Fruit fly (Drosophila melanogaster) whole organism, wandering third instar larva: ENCODE measurements around the gene CG9672.
A peak's percentile ranks its signal among the peaks of the same experiment; 100 is the strongest.

Experiments
- CG32264 ChIP-seq: fragments of 200-800 bp; sonication (Bioruptor generic); optimal IDR thresholded peaks from 2 replicates; lab custom pipeline; 2016; ENCODE audit warnings: missing biosample characterization, missing genetic modification characterization
- CG9705 ChIP-seq: fragments of 200-800 bp; sonication (Bioruptor generic); optimal IDR thresholded peaks from 2 replicates; lab custom pipeline; 2018; ENCODE audit warnings: missing biosample characterization, mild to moderate bottlenecking, missing genetic modification characterization
- CrebA ChIP-seq: fragments of 200-800 bp; sonication (Bioruptor generic); optimal IDR thresholded peaks from 2 replicates; lab custom pipeline; 2016; ENCODE audit warnings: missing biosample characterization, mild to moderate bottlenecking, missing genetic modification characterization, borderline replicate concordance
- Dfd ChIP-seq: fragments of >200 bp; optimal IDR thresholded peaks from 2 replicates; lab custom pipeline; 2017; ENCODE audit warnings: missing biosample characterization, missing genetic modification characterization
- Dif ChIP-seq: fragments of 200-275, 200-300 bp; sonication (Bioruptor generic); optimal IDR thresholded peaks from 2 replicates; lab custom pipeline; 2018; ENCODE audit warnings: missing biosample characterization, missing genetic modification characterization; ENCODE audit not compliant: partially characterized antibody
- GATAd ChIP-seq: sonication (Bioruptor generic); optimal IDR thresholded peaks from 2 replicates; lab custom pipeline; 2016; ENCODE audit warnings: missing biosample characterization, missing genetic modification characterization
- HLH106 ChIP-seq: fragments of 200-800 bp; optimal IDR thresholded peaks from 3 replicates; lab custom pipeline; 2019; ENCODE audit warnings: missing biosample characterization, mild to moderate bottlenecking, missing genetic modification characterization, moderate library complexity
- Hnf4 ChIP-seq: fragments of 200-800 bp; sonication (Bioruptor generic); optimal IDR thresholded peaks from 2 replicates; lab custom pipeline; 2016; ENCODE audit warnings: missing biosample characterization, mild to moderate bottlenecking, missing genetic modification characterization
- Hr78 ChIP-seq: fragments of >200 bp; optimal IDR thresholded peaks from 2 replicates; lab custom pipeline; 2017; ENCODE audit warnings: missing biosample characterization, missing genetic modification characterization
- Hr83 ChIP-seq: fragments of 200-300 bp; sonication (Bioruptor generic); optimal IDR thresholded peaks from 2 replicates; lab custom pipeline; 2016; ENCODE audit warnings: missing biosample characterization, mild to moderate bottlenecking, missing genetic modification characterization, moderate library complexity; ENCODE audit not compliant: poor library complexity, severe bottlenecking
- Mio ChIP-seq: sonication (Bioruptor generic); optimal IDR thresholded peaks from 2 replicates; lab custom pipeline; 2016; ENCODE audit warnings: missing biosample characterization, missing genetic modification characterization
- Myc ChIP-seq: fragments of >200 bp; optimal IDR thresholded peaks from 2 replicates; lab custom pipeline; 2017
- N ChIP-seq: fragments of >200 bp; optimal IDR thresholded peaks from 2 replicates; lab custom pipeline; 2018; ENCODE audit warnings: missing biosample characterization, missing external identifiers, missing genetic modification characterization
- OdsH ChIP-seq: fragments of 200-800 bp; sonication (Bioruptor generic); optimal IDR thresholded peaks from 2 replicates; lab custom pipeline; 2016; ENCODE audit warnings: missing biosample characterization, mild to moderate bottlenecking, missing genetic modification characterization
- Rel ChIP-seq, 2 experiments: fragments of 200-800 bp; sonication (Bioruptor generic) in 1 of 2; optimal IDR thresholded peaks; 2 replicates in 1 of 2; 3 replicates in 1 of 2; lab custom pipeline; 2016 to 2019; ENCODE audit warnings: mild to moderate bottlenecking in 2 of 2, missing biosample characterization in 2 of 2, missing genetic modification characterization in 2 of 2, moderate library complexity in 1 of 2
- Sp1 ChIP-seq: fragments of 200-800 bp; sonication (Bioruptor generic); optimal IDR thresholded peaks from 3 replicates; lab custom pipeline; 2019; ENCODE audit warnings: missing biosample characterization, mild to moderate bottlenecking, missing genetic modification characterization, moderate library complexity
- Vsx2 ChIP-seq: fragments of 200-300, 225-300 bp; sonication (Bioruptor generic); optimal IDR thresholded peaks from 2 replicates; lab custom pipeline; 2018; ENCODE audit warnings: missing biosample characterization, missing genetic modification characterization; ENCODE audit not compliant: partially characterized antibody
- br ChIP-seq: fragments of 200-800 bp; sonication (Bioruptor generic); optimal IDR thresholded peaks from 2 replicates; lab custom pipeline; 2016; ENCODE audit warnings: missing biosample characterization, missing genetic modification characterization
- brk ChIP-seq: fragments of 200-800 bp; sonication (Bioruptor generic); optimal IDR thresholded peaks from 2 replicates; lab custom pipeline; 2016; ENCODE audit warnings: missing biosample characterization, mild to moderate bottlenecking, missing genetic modification characterization
- dl ChIP-seq, 2 experiments: fragments of 175-275, 200-275 bp in 1 of 2; fragments of 200-275 bp in 1 of 2; sonication (Bioruptor generic); optimal IDR thresholded peaks; lab custom pipeline; 2018; ENCODE audit warnings: mild to moderate bottlenecking in 2 of 2, missing biosample characterization in 2 of 2, missing genetic modification characterization in 2 of 2, moderate library complexity in 2 of 2; ENCODE audit not compliant: partially characterized antibody in 2 of 2, insufficient read depth in 1 of 2
- dmrt93B ChIP-seq: fragments of 200-800 bp; sonication (Bioruptor generic); optimal IDR thresholded peaks from 2 replicates; lab custom pipeline; 2018; ENCODE audit warnings: missing biosample characterization, mild to moderate bottlenecking, missing genetic modification characterization
- dsf ChIP-seq: sonication (Bioruptor generic); optimal IDR thresholded peaks from 2 replicates; lab custom pipeline; 2016; ENCODE audit warnings: missing biosample characterization, missing genetic modification characterization, borderline replicate concordance
- ey ChIP-seq: fragments of 200-800 bp; sonication (Bioruptor generic); optimal IDR thresholded peaks from 2 replicates; lab custom pipeline; 2016; ENCODE audit warnings: missing biosample characterization, missing genetic modification characterization
- foxo ChIP-seq, 2 experiments: fragments of 200-800 bp; sonication (Bioruptor generic); optimal IDR thresholded peaks; 2 replicates in 1 of 2; 3 replicates in 1 of 2; lab custom pipeline; 2016 to 2017; ENCODE audit warnings: missing biosample characterization in 2 of 2, missing genetic modification characterization in 2 of 2
- fru ChIP-seq: fragments of 200-800 bp; sonication (Bioruptor generic); optimal IDR thresholded peaks from 3 replicates; lab custom pipeline; 2016; ENCODE audit warnings: missing biosample characterization, mild to moderate bottlenecking, missing genetic modification characterization
- h ChIP-seq: fragments of 200-800 bp; sonication (Bioruptor generic); optimal IDR thresholded peaks from 3 replicates; lab custom pipeline; 2016; ENCODE audit warnings: missing biosample characterization, mild to moderate bottlenecking, missing genetic modification characterization
- pan ChIP-seq: fragments of >200 bp; optimal IDR thresholded peaks from 2 replicates; lab custom pipeline; 2017
- psq ChIP-seq: fragments of 200-800 bp; sonication (Bioruptor generic); optimal IDR thresholded peaks from 3 replicates; lab custom pipeline; 2017; ENCODE audit warnings: missing biosample characterization, mild to moderate bottlenecking, missing genetic modification characterization, moderate library complexity
- rgr ChIP-seq: fragments of 200-800 bp; sonication (Bioruptor generic); optimal IDR thresholded peaks from 3 replicates; lab custom pipeline; 2016; ENCODE audit warnings: missing biosample characterization, mild to moderate bottlenecking, missing genetic modification characterization
- sage ChIP-seq: fragments of 200-800 bp; sonication (Bioruptor generic); optimal IDR thresholded peaks from 2 replicates; lab custom pipeline; 2016; ENCODE audit warnings: missing biosample characterization, mild to moderate bottlenecking, missing genetic modification characterization
- sv ChIP-seq: fragments of 200-800 bp; sonication (Bioruptor generic); optimal IDR thresholded peaks from 3 replicates; lab custom pipeline; 2016; ENCODE audit warnings: missing biosample characterization, missing genetic modification characterization
- tai ChIP-seq: sonication (Bioruptor generic); optimal IDR thresholded peaks from 2 replicates; lab custom pipeline; 2016; ENCODE audit warnings: missing biosample characterization, missing genetic modification characterization
- usp ChIP-seq: fragments of >200 bp; optimal IDR thresholded peaks from 2 replicates; lab custom pipeline; 2017; ENCODE audit warnings: missing biosample characterization, missing genetic modification characterization
- woc ChIP-seq: sonication (Bioruptor generic); optimal IDR thresholded peaks from 2 replicates; lab custom pipeline; 2016; ENCODE audit warnings: missing biosample characterization, mild to moderate bottlenecking, missing genetic modification characterization

The CG9672 gene

dm6 chrX:16692325-16692724 is 14.3 kb downstream of the CG9672 start:
- peak in 1 of 2 experiments; percentile 4 for TF ChIP-seq foxo (GFP tag; optimal IDR thresholded peaks at IDR 0.05; lab: Kevin White, UChicago)
- no peak for TF ChIP-seq Mio (GFP tag; lab: Kevin White, UChicago)

- TF ChIP-seq pan (lab: Kevin White, UChicago): no peak
- no peak for TF ChIP-seq Dif
- TF ChIP-seq sage (GFP tag; lab: Kevin White, UChicago): no peak
- TF ChIP-seq psq (GFP tag; lab: Kevin White, UChicago): peak; percentile 24
- TF ChIP-seq CG32264 (GFP tag; lab: Kevin White, UChicago): no peak
- peak; percentile 2 for TF ChIP-seq CG9705
- TF ChIP-seq Mio (GFP tag; lab: Kevin White, UChicago): no peak
- TF ChIP-seq foxo (GFP tag; optimal IDR thresholded peaks at IDR 0.05; lab: Kevin White, UChicago): peak in 1 of 2 experiments; percentile 67
- peak; percentile 28 for TF ChIP-seq dmrt93B
- TF ChIP-seq dsf (GFP tag; lab: Kevin White, UChicago): no peak
- peak; percentile 68 for TF ChIP-seq h
- TF ChIP-seq N: no peak
- no peak for TF ChIP-seq Dfd (GFP tag; lab: Kevin White, UChicago)
- peak; percentile 54 for TF ChIP-seq OdsH (GFP tag; lab: Kevin White, UChicago)
- no peak for TF ChIP-seq Hr78 (GFP tag; lab: Kevin White, UChicago)
- TF ChIP-seq Hnf4 (GFP tag; lab: Kevin White, UChicago): peak; percentile 38
- peak; percentile 59 for TF ChIP-seq fru (GFP tag; lab: Kevin White, UChicago)
- TF ChIP-seq dl (GFP tag; optimal IDR thresholded peaks at IDR 0.05; lab: Kevin White, UChicago; ENCODE audit: insufficient read depth in 1 of 2, partially characterized antibody in 2 of 2): no peak
- peak; percentile 61 for TF ChIP-seq HLH106 (tag; lab: Kevin White, UChicago)
- peak; percentile 61 for TF ChIP-seq ey
- TF ChIP-seq Myc (lab: Kevin White, UChicago): no peak
- TF ChIP-seq rgr (GFP tag; lab: Kevin White, UChicago): peak; percentile 74
- TF ChIP-seq Rel (GFP tag; optimal IDR thresholded peaks at IDR 0.05; lab: Kevin White, UChicago): no peak
- no peak for TF ChIP-seq Rel (tag; optimal IDR thresholded peaks at IDR 0.05; lab: Kevin White, UChicago)
- TF ChIP-seq sv (GFP tag; lab: Kevin White, UChicago): peak; percentile 57
- TF ChIP-seq GATAd (GFP tag; lab: Kevin White, UChicago): no peak
- no peak for TF ChIP-seq usp (GFP tag; lab: Kevin White, UChicago)
- no peak for TF ChIP-seq brk (GFP tag; lab: Kevin White, UChicago)
- peak; percentile 20 for TF ChIP-seq Sp1 (GFP tag; lab: Kevin White, UChicago)
- TF ChIP-seq woc (GFP tag; lab: Kevin White, UChicago): peak; percentile 7
- peak; percentile 49 for TF ChIP-seq br (GFP tag; lab: Kevin White, UChicago)
- TF ChIP-seq Hr83: no peak
These were observed 15.2 kb downstream of the CG9672 start for dm6 chrX:16691440-16691839.

dm6 chrX:16690499-16690898 is 16.2 kb downstream of the CG9672 start:
- TF ChIP-seq Hr83 (no peak), Vsx2 (no peak), h (no peak), psq (GFP tag; lab: Kevin White, UChicago) (no peak), Dif (no peak)

dm6 chrX:16689966-16690365 is 16.7 kb downstream of the CG9672 start:
- no peak for TF ChIP-seq sage (GFP tag; lab: Kevin White, UChicago)
- TF ChIP-seq OdsH (GFP tag; lab: Kevin White, UChicago): no peak
- TF ChIP-seq tai (GFP tag; lab: Kevin White, UChicago): no peak
- no peak for TF ChIP-seq dl (GFP tag; optimal IDR thresholded peaks at IDR 0.05; lab: Kevin White, UChicago; ENCODE audit: insufficient read depth in 1 of 2, partially characterized antibody in 2 of 2)
- no peak for TF ChIP-seq CG32264 (GFP tag; lab: Kevin White, UChicago)
- no peak for TF ChIP-seq psq (GFP tag; lab: Kevin White, UChicago)
- TF ChIP-seq CrebA (GFP tag; lab: Kevin White, UChicago): no peak
- no peak for TF ChIP-seq N
- TF ChIP-seq h: no peak
- TF ChIP-seq CG9705: no peak
- TF ChIP-seq, all 38 proteins: peak for 0
